Fruit fly (Drosophila melanogaster): ENCODE data around the gene Oseg1.

- TF ChIP-seq CG8478 (optimal IDR thresholded peaks at IDR 0.05) (no peak), CTCF (optimal IDR thresholded peaks at IDR 0.05) (no peak)
These were observed 38.1 kb upstream of the Oseg1 start for dm6 chr3L:8450747-8451146.

Data from S2 (cell line).